Worm (Caenorhabditis elegans): ENCODE measurements around the gene ndua-5.

The ndua-5 gene

ce11 chrIV:9496306-9496705 lies 28.4 kb downstream of the ndua-5 start, which contains the start of gene sru-3:
Gene sru-3 (plus strand): TSS chrIV:9496606.
- TF ChIP-seq lin-35 (GFP tag; optimal IDR thresholded peaks at IDR 0.05) (no peak), hmg-20 (GFP tag; IDR thresholded peaks at IDR 0.05) (no peak), snpc-4 (GFP tag; optimal IDR thresholded peaks at IDR 0.05) (no peak), snpc-4 (tag; optimal IDR thresholded peaks at IDR 0.05) (no peak), chd-7 (tag; optimal IDR thresholded peaks at IDR 0.05) (no peak), nhr-120 (GFP tag; IDR thresholded peaks at IDR 0.05) (no peak), F52B5.7 (tag; optimal IDR thresholded peaks at IDR 0.05) (no peak), die-1 (tag; optimal IDR thresholded peaks at IDR 0.05) (no peak), bed-2 (GFP tag; IDR thresholded peaks at IDR 0.05) (no peak), Y56A3A.18 (GFP tag; IDR thresholded peaks at IDR 0.05) (no peak), C17E4.6 (GFP tag; IDR thresholded peaks at IDR 0.05) (no peak), ets-4 (GFP tag; optimal IDR thresholded peaks at IDR 0.05) (no peak), ceh-79 (tag; optimal IDR thresholded peaks at IDR 0.05) (no peak), ztf-26 (tag; optimal IDR thresholded peaks at IDR 0.05) (no peak), ceh-27 (GFP tag; optimal IDR thresholded peaks at IDR 0.05) (no peak), ccch-3 (GFP tag; optimal IDR thresholded peaks at IDR 0.05) (no peak)

ce11 chrIV:9490320-9490719 lies 34.4 kb downstream of the ndua-5 start, which contains the start of gene sru-6:
Gene sru-6 (plus strand): TSS chrIV:9490620.
- TF ChIP-seq egrh-3 (GFP tag; IDR thresholded peaks at IDR 0.05) = no peak
- no peak for TF ChIP-seq K11D2.4 (GFP tag; IDR thresholded peaks at IDR 0.05)
- no peak for TF ChIP-seq hlh-26 (GFP tag; conservative IDR thresholded peaks at IDR 0.05)
- TF ChIP-seq ama-1 (optimal IDR thresholded peaks at IDR 0.05) = no peak
- no peak for TF ChIP-seq ama-1 (GFP tag; optimal IDR thresholded peaks at IDR 0.05)
- TF ChIP-seq somi-1 (GFP tag; optimal IDR thresholded peaks at IDR 0.05) = no peak
- TF ChIP-seq sptf-2 (GFP tag; optimal IDR thresholded peaks at IDR 0.05) = no peak

- TF ChIP-seq fkh-3 (tag; optimal IDR thresholded peaks at IDR 0.05) = no peak
- no peak for TF ChIP-seq akir-1 (GFP tag; optimal IDR thresholded peaks at IDR 0.05)
- no peak for TF ChIP-seq let-526 (GFP tag; IDR thresholded peaks at IDR 0.05)
- no peak for TF ChIP-seq efl-1 (GFP tag; optimal IDR thresholded peaks at IDR 0.05)
- no peak for TF ChIP-seq hlh-26 (GFP tag; conservative IDR thresholded peaks at IDR 0.05)
- TF ChIP-seq lag-1 (GFP tag; IDR thresholded peaks at IDR 0.05) = no peak
- TF ChIP-seq F57C9.4 (tag; optimal IDR thresholded peaks at IDR 0.05) = no peak
Observed at ce11 chrIV:9488315-9488714, 36.4 kb downstream of the ndua-5 start, which contains the start of gene sru-1. Gene sru-1 (plus strand): TSS chrIV:9488615.

ce11 chrIV:9486779-9487178 lies 37.9 kb downstream of the ndua-5 start:
- TF ChIP-seq ztf-22 (GFP tag; optimal IDR thresholded peaks at IDR 0.05) (no peak), B0019.2 (GFP tag; conservative IDR thresholded peaks at IDR 0.05) (no peak), ama-1 (optimal IDR thresholded peaks at IDR 0.05) (no peak), ama-1 (GFP tag; optimal IDR thresholded peaks at IDR 0.05) (no peak), snpc-1.1 (tag; optimal IDR thresholded peaks at IDR 0.05; ENCODE audit: insufficient read depth) (no peak), Y95B8A.8 (GFP tag; IDR thresholded peaks at IDR 0.05) (no peak), Y79H2A.3 (GFP tag; conservative IDR thresholded peaks at IDR 0.05) (no peak), mel-28 (tag; optimal IDR thresholded peaks at IDR 0.05; ENCODE audit: borderline replicate concordance) (no peak), nfya-2 (GFP tag; IDR thresholded peaks at IDR 0.05) (no peak), gei-17 (GFP tag; optimal IDR thresholded peaks at IDR 0.05) (no peak), D2030.7 (GFP tag; IDR thresholded peaks at IDR 0.05) (no peak), rcor-1 (GFP tag; IDR thresholded peaks at IDR 0.05) (no peak), unc-130 (GFP tag; optimal IDR thresholded peaks at IDR 0.05) (no peak), ets-4 (GFP tag; optimal IDR thresholded peaks at IDR 0.05) (no peak), rpc-1 (optimal IDR thresholded peaks at IDR 0.05) (no peak), rpc-1 (tag; optimal IDR thresholded peaks at IDR 0.05) (no peak), snpc-4 (GFP tag; optimal IDR thresholded peaks at IDR 0.05) (no peak), snpc-4 (tag; optimal IDR thresholded peaks at IDR 0.05) (no peak)

Measured in whole organism, young adult.